Fruit fly (Drosophila melanogaster) whole organism, embryonic: ENCODE results near the gene Grip75.
A peak's percentile ranks its signal among the peaks of the same experiment; 100 is the strongest.

ENCODE experiments used
- Atf-2 ChIP-seq: fragments of 200-800 bp; sonication (Bioruptor generic); optimal IDR thresholded peaks from 2 replicates; lab custom pipeline; 2016; ENCODE audit warnings: missing biosample characterization, missing genetic modification characterization
- CG10267 ChIP-seq: fragments of 200-800 bp; sonication (Bioruptor generic); optimal IDR thresholded peaks from 2 replicates; lab custom pipeline; 2018; ENCODE audit warnings: missing biosample characterization, mild to moderate bottlenecking, missing genetic modification characterization, moderate library complexity
- CG10431 ChIP-seq: fragments of 200-800 bp; sonication (Bioruptor generic); optimal IDR thresholded peaks from 3 replicates; lab custom pipeline; 2018; ENCODE audit warnings: missing biosample characterization, mild to moderate bottlenecking, missing genetic modification characterization
- CG11093 ChIP-seq: fragments of 200-800 bp; sonication (Bioruptor generic); IDR thresholded peaks from 3 replicates; pipeline ENCODE4 v1.3.6; 2022; ENCODE audit warnings: missing biosample characterization, missing genetic modification characterization
- CG11560 ChIP-seq: fragments of 200-800 bp; sonication (Bioruptor generic); IDR thresholded peaks from 3 replicates; pipeline ENCODE4 v1.3.6; 2022; ENCODE audit warnings: missing biosample characterization, missing genetic modification characterization
- CG12659 ChIP-seq: fragments of 200-800 bp; sonication (Bioruptor generic); optimal IDR thresholded peaks from 3 replicates; lab custom pipeline; 2017; ENCODE audit warnings: mild to moderate bottlenecking, missing biosample characterization, missing genetic modification reagents, missing genetic modification characterization
- CG14667 ChIP-seq: fragments of 200-800 bp; sonication (Bioruptor generic); IDR thresholded peaks from 2 replicates; pipeline ENCODE4 v1.3.6; 2022; ENCODE audit warnings: missing biosample characterization, missing genetic modification characterization
- CG15479 ChIP-seq: fragments of 200-800 bp; sonication (Bioruptor generic); optimal IDR thresholded peaks from 3 replicates; lab custom pipeline; 2019; ENCODE audit warnings: missing biosample characterization, mild to moderate bottlenecking, missing genetic modification characterization, moderate library complexity
- CG17802 ChIP-seq: fragments of 200-800 bp; sonication (Bioruptor generic); optimal IDR thresholded peaks from 2 replicates; lab custom pipeline; 2018; ENCODE audit warnings: missing biosample characterization, mild to moderate bottlenecking, missing genetic modification characterization, moderate library complexity
- CG18262 ChIP-seq: fragments of 200-800 bp; optimal IDR thresholded peaks from 3 replicates; lab custom pipeline; 2019; ENCODE audit warnings: missing biosample characterization, mild to moderate bottlenecking, missing genetic modification characterization, moderate library complexity
- CG18599 ChIP-seq: fragments of 200-800 bp; sonication (Bioruptor generic); optimal IDR thresholded peaks from 3 replicates; lab custom pipeline; 2017; ENCODE audit warnings: missing biosample characterization, missing genetic modification characterization, mild to moderate bottlenecking, moderate library complexity, missing genetic modification reagents
- CG18619 ChIP-seq: fragments of 200-800 bp; sonication (Bioruptor generic); optimal IDR thresholded peaks from 3 replicates; lab custom pipeline; 2017; ENCODE audit warnings: missing biosample characterization, mild to moderate bottlenecking, missing genetic modification characterization
- CG2875 ChIP-seq: fragments of 200-800 bp; sonication (Bioruptor generic); optimal IDR thresholded peaks from 2 replicates; lab custom pipeline; 2017; ENCODE audit warnings: missing biosample characterization, mild to moderate bottlenecking, missing genetic modification characterization, missing genetic modification reagents
- CG4820 ChIP-seq: fragments of 200-800 bp; sonication (Bioruptor generic); optimal IDR thresholded peaks from 3 replicates; lab custom pipeline; 2016; ENCODE audit warnings: missing biosample characterization, missing genetic modification characterization
- CG7372 ChIP-seq: fragments of 200-800 bp; sonication (Bioruptor generic); IDR thresholded peaks from 2 replicates; pipeline ENCODE4 v1.3.6; 2022; ENCODE audit warnings: missing biosample characterization, missing genetic modification characterization
- Dip2 ChIP-seq: fragments of 200-800 bp; sonication (Bioruptor generic); IDR thresholded peaks from 2 replicates; pipeline ENCODE4 v1.3.6; 2022; ENCODE audit warnings: missing biosample characterization, missing genetic modification characterization
- Dref ChIP-seq: fragments of 200-800 bp; sonication (Bioruptor generic); IDR thresholded peaks from 2 replicates; pipeline ENCODE4 v1.3.6; 2022; ENCODE audit warnings: missing biosample characterization, missing genetic modification characterization
- Hmr ChIP-seq: fragments of 200-800 bp; sonication (Bioruptor generic); optimal IDR thresholded peaks from 3 replicates; lab custom pipeline; 2017; ENCODE audit warnings: mild to moderate bottlenecking, missing biosample characterization, missing genetic modification reagents, missing genetic modification characterization
- Hr3 ChIP-seq: fragments of 200-800 bp; sonication (Bioruptor generic); optimal IDR thresholded peaks from 3 replicates; lab custom pipeline; 2016; ENCODE audit warnings: missing biosample characterization, missing genetic modification characterization
- Hr51 ChIP-seq, 2 experiments: fragments of 200-800 bp; sonication (Bioruptor generic); optimal IDR thresholded peaks; 2 replicates in 1 of 2; 3 replicates in 1 of 2; lab custom pipeline; 2016 to 2018; ENCODE audit warnings: missing biosample characterization in 2 of 2, missing genetic modification characterization in 2 of 2, mild to moderate bottlenecking in 1 of 2, moderate library complexity in 1 of 2
- Jarid2 ChIP-seq: fragments of 200-800 bp; sonication (Bioruptor generic); optimal IDR thresholded peaks from 3 replicates; lab custom pipeline; 2017; ENCODE audit warnings: mild to moderate bottlenecking, missing biosample characterization, missing genetic modification reagents, missing genetic modification characterization
- Kr ChIP-seq: fragments of 200-800 bp; sonication (Bioruptor generic); optimal IDR thresholded peaks from 2 replicates; lab custom pipeline; 2017; ENCODE audit warnings: missing biosample characterization, mild to moderate bottlenecking, missing genetic modification characterization
- Lhr ChIP-seq: fragments of 200-800 bp; sonication (Bioruptor generic); optimal IDR thresholded peaks from 3 replicates; lab custom pipeline; 2017; ENCODE audit warnings: mild to moderate bottlenecking, missing biosample characterization, missing genetic modification reagents, missing genetic modification characterization
- Lim3 ChIP-seq: fragments of 200-800 bp; sonication (Bioruptor generic); IDR thresholded peaks from 2 replicates; pipeline ENCODE4 v1.3.6; 2022; ENCODE audit warnings: missing biosample characterization, missing genetic modification characterization
- Mrtf ChIP-seq: fragments of 200-800 bp; sonication (Bioruptor generic); IDR thresholded peaks from 3 replicates; pipeline ENCODE4 v1.3.6; 2022; ENCODE audit warnings: missing biosample characterization, missing genetic modification characterization
- NC2β ChIP-seq: fragments of 200-800 bp; sonication (Bioruptor generic); optimal IDR thresholded peaks from 2 replicates; lab custom pipeline; 2016; ENCODE audit warnings: missing biosample characterization, missing genetic modification characterization
- Nf-YB ChIP-seq: fragments of 200-800 bp; sonication (Bioruptor generic); optimal IDR thresholded peaks from 3 replicates; lab custom pipeline; 2019; ENCODE audit warnings: missing biosample characterization, mild to moderate bottlenecking, missing genetic modification characterization, moderate library complexity
- Oaz ChIP-seq: fragments of 200-800 bp; sonication (Bioruptor generic); IDR thresholded peaks from 2 replicates; pipeline ENCODE4 v1.3.6; 2022; ENCODE audit warnings: missing biosample characterization, missing genetic modification characterization
- caup ChIP-seq: fragments of 200-800 bp; sonication (Bioruptor generic); optimal IDR thresholded peaks from 3 replicates; lab custom pipeline; 2017; ENCODE audit warnings: missing biosample characterization, mild to moderate bottlenecking, missing genetic modification characterization, moderate library complexity; ENCODE audit not compliant: severe bottlenecking
- chm ChIP-seq: fragments of 200-800 bp; sonication (Bioruptor generic); IDR thresholded peaks from 2 replicates; pipeline ENCODE4 v1.3.6; 2022; ENCODE audit warnings: missing biosample characterization, missing genetic modification characterization
- corto ChIP-seq: fragments of 200-800 bp; sonication (Bioruptor generic); optimal IDR thresholded peaks from 2 replicates; lab custom pipeline; 2016; ENCODE audit warnings: missing biosample characterization, mild to moderate bottlenecking, missing genetic modification characterization, moderate library complexity
- ems ChIP-seq: fragments of 200-800 bp; sonication (Bioruptor generic); optimal IDR thresholded peaks from 3 replicates; lab custom pipeline; 2016; ENCODE audit warnings: missing biosample characterization, missing genetic modification characterization
- fd96Cb ChIP-seq: fragments of 200-800 bp; sonication (Bioruptor generic); optimal IDR thresholded peaks from 2 replicates; lab custom pipeline; 2018; ENCODE audit warnings: missing biosample characterization, mild to moderate bottlenecking, missing genetic modification characterization, moderate library complexity
- gsb-n ChIP-seq: fragments of 200-800 bp; sonication (Bioruptor generic); optimal IDR thresholded peaks from 3 replicates; lab custom pipeline; 2018; ENCODE audit warnings: missing biosample characterization, mild to moderate bottlenecking, missing genetic modification characterization
- h ChIP-seq: fragments of >200 bp; optimal IDR thresholded peaks from 2 replicates; lab custom pipeline; 2017
- hb ChIP-seq: fragments of 200-800 bp; sonication (Bioruptor generic); IDR thresholded peaks from 3 replicates; pipeline ENCODE4 v1.3.6; 2022; ENCODE audit warnings: missing biosample characterization, missing genetic modification characterization; ENCODE audit not compliant: partially characterized antibody
- ind ChIP-seq: fragments of 200-800 bp; sonication (Bioruptor generic); optimal IDR thresholded peaks from 3 replicates; lab custom pipeline; 2016; ENCODE audit warnings: missing biosample characterization, missing genetic modification characterization
- kay ChIP-seq: fragments of 200-800 bp; sonication (Bioruptor generic); optimal IDR thresholded peaks from 2 replicates; lab custom pipeline; 2016; ENCODE audit warnings: missing biosample characterization, missing genetic modification characterization
- nau ChIP-seq: fragments of 200-800 bp; sonication (Bioruptor generic); optimal IDR thresholded peaks from 3 replicates; lab custom pipeline; 2017; ENCODE audit warnings: missing biosample characterization, mild to moderate bottlenecking, missing genetic modification characterization, missing genetic modification reagents
- nerfin-2 ChIP-seq: fragments of 200-800 bp; sonication (Bioruptor generic); IDR thresholded peaks from 2 replicates; pipeline ENCODE4 v1.3.6; 2022; ENCODE audit warnings: missing biosample characterization, missing genetic modification characterization; ENCODE audit not compliant: partially characterized antibody
- sc ChIP-seq, 3 experiments: fragments of >200 bp in 2 of 3; fragments of 200-800 bp in 1 of 3; sonication (Bioruptor generic) in 1 of 3; optimal IDR thresholded peaks; 2 replicates in 2 of 3; 3 replicates in 1 of 3; lab custom pipeline; 2017; ENCODE audit warnings: mild to moderate bottlenecking in 1 of 3, missing biosample characterization in 1 of 3, missing genetic modification characterization in 1 of 3, missing genetic modification reagents in 1 of 3
- sd ChIP-seq: fragments of 200-800 bp; sonication (Bioruptor generic); optimal IDR thresholded peaks from 3 replicates; lab custom pipeline; 2018; ENCODE audit warnings: missing biosample characterization, mild to moderate bottlenecking, missing genetic modification characterization, moderate library complexity
- seq ChIP-seq: fragments of 200-800 bp; sonication (Bioruptor generic); IDR thresholded peaks from 2 replicates; pipeline ENCODE4 v1.3.6; 2022; ENCODE audit warnings: missing biosample characterization, missing genetic modification characterization
- sima ChIP-seq: fragments of 200-800 bp; sonication (Bioruptor generic); optimal IDR thresholded peaks from 2 replicates; lab custom pipeline; 2016; ENCODE audit warnings: missing biosample characterization, missing genetic modification characterization
- slou ChIP-seq: fragments of 200-800 bp; sonication (Bioruptor generic); optimal IDR thresholded peaks from 3 replicates; lab custom pipeline; 2016; ENCODE audit warnings: missing biosample characterization, missing genetic modification characterization
- so ChIP-seq: fragments of 200-800 bp; sonication (Bioruptor generic); IDR thresholded peaks from 3 replicates; pipeline ENCODE4 v1.3.6; 2022; ENCODE audit warnings: missing biosample characterization, missing genetic modification characterization
- sob ChIP-seq: fragments of 200-800 bp; sonication (Bioruptor generic); IDR thresholded peaks from 2 replicates; pipeline ENCODE4 v1.3.6; 2022; ENCODE audit warnings: missing biosample characterization, missing genetic modification characterization
- toy ChIP-seq: fragments of 200-800 bp; sonication (Bioruptor generic); IDR thresholded peaks from 2 replicates; pipeline ENCODE4 v1.3.6; 2022; ENCODE audit warnings: missing biosample characterization, missing genetic modification characterization
- zfh1 ChIP-seq: fragments of 200-800 bp; sonication (Bioruptor generic); IDR thresholded peaks from 3 replicates; pipeline ENCODE4 v1.3.6; 2022; ENCODE audit warnings: missing biosample characterization, missing genetic modification characterization

The Grip75 gene

dm6 chr2L:10526953-10527584 is 44.0 kb downstream of the Grip75 start, which contains the start of gene Lip4 (continued):
- no peak for TF ChIP-seq CG10431
- peak; percentile 14 for TF ChIP-seq Atf-2 (GFP tag; lab: Kevin White, UChicago)
- TF ChIP-seq Dref (GFP tag; lab: Robert Waterston, UW) = no peak
- TF ChIP-seq CG18619 = peak; percentile 54
- peak; percentile 48 for TF ChIP-seq Nf-YB
- TF ChIP-seq ems (GFP tag; lab: Kevin White, UChicago) = peak; percentile 62
- TF ChIP-seq Hr51 (GFP tag; optimal IDR thresholded peaks at IDR 0.05; lab: Kevin White, UChicago) = peak; percentile 2 to 89
- peak; percentile 67 for TF ChIP-seq slou (GFP tag; lab: Kevin White, UChicago)
- peak; percentile 11 for TF ChIP-seq Lhr (GFP tag; lab: Kevin White, UChicago)
- TF ChIP-seq kay = no peak
- TF ChIP-seq Lim3 (GFP tag; lab: Robert Waterston, UW) = no peak
- peak; percentile 76; the same call in 2 of the 3 replicates for TF ChIP-seq so (GFP tag; lab: Robert Waterston, UW)
- no peak for TF ChIP-seq sob
- TF ChIP-seq caup (GFP tag; lab: Kevin White, UChicago) = peak; percentile 65
- peak; percentile 3 for TF ChIP-seq sima
- no peak for TF ChIP-seq Dip2 (GFP tag; lab: Robert Waterston, UW)
- no peak for TF ChIP-seq sc (optimal IDR thresholded peaks at IDR 0.05; lab: Kevin White, UChicago)
- no peak for TF ChIP-seq sc (GFP tag; optimal IDR thresholded peaks at IDR 0.05; lab: Kevin White, UChicago)
- TF ChIP-seq CG11560 (tag; lab: Robert Waterston, UW) = 0 out of 3 replicates have a peak, but pooled peaks have one; percentile 35
- TF ChIP-seq zfh1 (GFP tag; lab: Robert Waterston, UW) = peak; percentile 69
- peak; percentile 62 for TF ChIP-seq CG4820 (GFP tag; lab: Kevin White, UChicago)
- TF ChIP-seq Jarid2 (GFP tag; lab: Kevin White, UChicago) = peak; percentile 47
- no peak for TF ChIP-seq Kr (GFP tag; lab: Kevin White, UChicago)
- TF ChIP-seq sd (tag; lab: Kevin White, UChicago) = peak; percentile 45
- no peak; the same call in 1 of the 2 replicates for TF ChIP-seq CG14667
- peak; percentile 58 for TF ChIP-seq Hr3 (GFP tag; lab: Kevin White, UChicago)
- peak; percentile 82 for TF ChIP-seq CG12659 (GFP tag; lab: Kevin White, UChicago)
- peak; percentile 76 for TF ChIP-seq ind (GFP tag; lab: Kevin White, UChicago)
- TF ChIP-seq h (lab: Kevin White, UChicago) = no peak
- peak; percentile 38 for TF ChIP-seq CG2875 (GFP tag; lab: Kevin White, UChicago)
- no peak for TF ChIP-seq chm
- TF ChIP-seq CG18599 (GFP tag; lab: Kevin White, UChicago) = peak; percentile 76
- peak; percentile 59 for TF ChIP-seq fd96Cb
- TF ChIP-seq CG15479 (GFP tag; lab: Kevin White, UChicago) = peak; percentile 50
- peak; percentile 82 for TF ChIP-seq Hmr (GFP tag; lab: Kevin White, UChicago)
- TF ChIP-seq CG11093 (GFP tag; lab: Robert Waterston, UW) = 0 out of 3 replicates have a peak, but pooled peaks have one; percentile 50
- TF ChIP-seq CG10267 (tag; lab: Kevin White, UChicago) = peak; percentile 61
- TF ChIP-seq nau (GFP tag; lab: Kevin White, UChicago) = peak; percentile 79
- TF ChIP-seq CG18262 (tag; lab: Kevin White, UChicago) = peak; percentile 73
- no peak for TF ChIP-seq corto
- peak; percentile 9 for TF ChIP-seq CG17802 (tag; lab: Kevin White, UChicago)
- peak; percentile 75 for TF ChIP-seq seq (GFP tag; lab: Robert Waterston, UW)
- no peak for TF ChIP-seq nerfin-2 (GFP tag; lab: Robert Waterston, UW)
- TF ChIP-seq NC2β = peak; percentile 22
- TF ChIP-seq Oaz (GFP tag; lab: Robert Waterston, UW) = peak; percentile 35; the same call in 1 of the 2 replicates
- TF ChIP-seq CG7372 = peak; percentile 83
- peak; percentile 53; the same call in 1 of the 3 replicates for TF ChIP-seq Mrtf (GFP tag; lab: Robert Waterston, UW)
- TF ChIP-seq gsb-n = peak; percentile 66
- peak; percentile 52; the same call in 1 of the 2 replicates for TF ChIP-seq toy (GFP tag; lab: Robert Waterston, UW)
- no peak for TF ChIP-seq hb (GFP tag; lab: Robert Waterston, UW)
